Fruit fly (Drosophila melanogaster): ENCODE data around the gene slp2.

The slp2 gene

DNA sequence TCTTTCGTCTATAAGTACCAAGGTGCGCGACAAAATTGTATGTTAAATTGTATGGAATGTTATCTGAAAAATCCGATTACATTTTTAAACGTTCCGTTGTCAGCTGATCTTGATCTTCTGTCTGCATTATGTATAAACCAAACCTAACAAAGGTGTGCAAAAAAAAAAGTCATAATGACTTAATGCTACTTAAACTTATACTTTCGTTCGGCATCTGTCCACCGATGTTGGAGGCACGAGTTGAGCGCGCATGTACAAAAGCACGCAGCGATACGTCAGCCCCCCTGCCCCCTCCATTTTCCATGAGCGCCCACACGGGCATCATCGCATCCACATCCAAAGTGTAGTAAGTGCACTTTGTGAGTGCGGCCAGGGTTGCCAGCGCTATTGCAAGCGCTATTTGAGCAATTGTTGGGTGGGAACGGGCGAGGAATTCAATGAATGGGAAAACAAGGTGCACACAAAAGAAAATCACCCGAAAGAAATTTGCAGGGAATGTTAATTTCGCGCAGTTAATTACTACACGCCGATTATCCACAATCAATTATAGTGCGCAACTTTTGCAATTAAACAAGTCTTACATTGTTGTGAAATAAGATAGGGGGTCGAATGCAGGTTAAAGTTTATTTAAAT, 31.9 kb upstream of the slp2 start (continued):
- TF ChIP-seq eve (GFP tag; optimal IDR thresholded peaks at IDR 0.05) (peak in 1 of 2 experiments; percentile 99), CrebB (tag; optimal IDR thresholded peaks at IDR 0.05) (peak; percentile 98), lab (GFP tag; optimal IDR thresholded peaks at IDR 0.05) (peak; percentile 99), CG15269 (tag; optimal IDR thresholded peaks at IDR 0.05) (peak; percentile 99), slbo (GFP tag; IDR thresholded peaks at IDR 0.05) (peak; percentile 96), CG10321 (GFP tag; IDR thresholded peaks at IDR 0.05) (peak; percentile 82), CG7745 (tag; optimal IDR thresholded peaks at IDR 0.05) (peak; percentile 84), stc (GFP tag; IDR thresholded peaks at IDR 0.05) (peak; percentile 98), CG2120 (GFP tag; optimal IDR thresholded peaks at IDR 0.05) (peak; percentile 97), cwo (GFP tag; optimal IDR thresholded peaks at IDR 0.05) (peak; percentile 97), CG10147 (GFP tag; optimal IDR thresholded peaks at IDR 0.05) (peak; percentile 97), Sry-δ (GFP tag; optimal IDR thresholded peaks at IDR 0.05) (peak; percentile 77), bbx (GFP tag; IDR thresholded peaks at IDR 0.05; ENCODE audit: partially characterized antibody) (0 out of 2 replicates have a peak, but pooled peaks have one; percentile 10), bsh (GFP tag; optimal IDR thresholded peaks at IDR 0.05) (peak; percentile 99 to 100), ci (GFP tag; IDR thresholded peaks at IDR 0.05) (peak; percentile 99), zfh2 (GFP tag; optimal IDR thresholded peaks at IDR 0.05) (peak; percentile 88), jumu (GFP tag; optimal IDR thresholded peaks at IDR 0.05) (peak; percentile 98), CG3163 (GFP tag; optimal IDR thresholded peaks at IDR 0.05) (peak; percentile 91), CG11695 (GFP tag; IDR thresholded peaks at IDR 0.05) (peak; percentile 100), unpg (GFP tag; optimal IDR thresholded peaks at IDR 0.05) (peak; percentile 99), CG32772 (GFP tag; IDR thresholded peaks at IDR 0.05) (peak; percentile 97), CG4820 (GFP tag; optimal IDR thresholded peaks at IDR 0.05) (peak; percentile 98), twi (tag; optimal IDR thresholded peaks at IDR 0.05) (peak; percentile 95), CG15696 (tag; optimal IDR thresholded peaks at IDR 0.05) (peak; percentile 90), Lhr (GFP tag; optimal IDR thresholded peaks at IDR 0.05) (peak; percentile 95), mam (GFP tag; optimal IDR thresholded peaks at IDR 0.05) (peak; percentile 97), CG17612 (GFP tag; IDR thresholded peaks at IDR 0.05) (peak; percentile 94), CG17328 (GFP tag; IDR thresholded peaks at IDR 0.05) (peak; percentile 98), CG15073 (GFP tag; optimal IDR thresholded peaks at IDR 0.05) (peak; percentile 81), tap (tag; optimal IDR thresholded peaks at IDR 0.05) (peak; percentile 99), CG4328 (GFP tag; optimal IDR thresholded peaks at IDR 0.05) (peak; percentile 97), crc (GFP tag; optimal IDR thresholded peaks at IDR 0.05) (peak; percentile 97), CG15479 (GFP tag; optimal IDR thresholded peaks at IDR 0.05) (no peak), CG18011 (GFP tag; optimal IDR thresholded peaks at IDR 0.05) (peak; percentile 83), CG1529 (GFP tag; optimal IDR thresholded peaks at IDR 0.05) (peak; percentile 98), PHDP (tag; optimal IDR thresholded peaks at IDR 0.05) (peak; percentile 98), ftz-f1 (GFP tag; optimal IDR thresholded peaks at IDR 0.05) (peak; percentile 61), rib (GFP tag; IDR thresholded peaks at IDR 0.05) (peak; percentile 92), hkb (optimal IDR thresholded peaks at IDR 0.05) (no peak), hkb (GFP tag; IDR thresholded peaks at IDR 0.05) (peak; percentile 99), Six4 (GFP tag; optimal IDR thresholded peaks at IDR 0.05) (peak; percentile 95), nmo (GFP tag; optimal IDR thresholded peaks at IDR 0.05) (peak; percentile 99), CG9437 (GFP tag; optimal IDR thresholded peaks at IDR 0.05) (peak; percentile 88), luna (GFP tag; optimal IDR thresholded peaks at IDR 0.05) (peak; percentile 88), Chrac-16 (GFP tag; optimal IDR thresholded peaks at IDR 0.05) (peak; percentile 95), CoRest (tag; optimal IDR thresholded peaks at IDR 0.05) (peak; percentile 99), Dad (GFP tag; optimal IDR thresholded peaks at IDR 0.05) (peak; percentile 98), CG14014 (GFP tag; IDR thresholded peaks at IDR 0.05) (peak; percentile 98), caup (GFP tag; optimal IDR thresholded peaks at IDR 0.05; ENCODE audit: severe bottlenecking) (peak; percentile 98), CG11696 (GFP tag; IDR thresholded peaks at IDR 0.05) (peak; percentile 95)
